Worm (Caenorhabditis elegans): ENCODE data around the gene col-3.
A peak's percentile ranks its signal among the peaks of the same experiment; 100 is the strongest.

The col-3 gene

ce11 chrIV:8822598-8822997 lies 2.0 kb upstream of the col-3 start:
- TF ChIP-seq nhr-25 (tag; optimal IDR thresholded peaks at IDR 0.05; ENCODE audit: borderline replicate concordance, insufficient read depth): no peak
- TF ChIP-seq lsy-2 (tag; optimal IDR thresholded peaks at IDR 0.05): no peak
- no peak for TF ChIP-seq vab-7 (GFP tag; IDR thresholded peaks at IDR 0.05)
- 0 out of 2 replicates have a peak, but pooled peaks have one; percentile 31 for TF ChIP-seq Y105C5A.15 (GFP tag; IDR thresholded peaks at IDR 0.05)
- no peak for TF ChIP-seq lin-29 (GFP tag; IDR thresholded peaks at IDR 0.05)
- TF ChIP-seq nhr-237 (tag; optimal IDR thresholded peaks at IDR 0.05): peak; percentile 40
- TF ChIP-seq jun-1 (tag; optimal IDR thresholded peaks at IDR 0.05): no peak
- no peak for TF ChIP-seq lin-13 (GFP tag; optimal IDR thresholded peaks at IDR 0.05)
- TF ChIP-seq mep-1 (tag; optimal IDR thresholded peaks at IDR 0.05): peak; percentile 7
- no peak for TF ChIP-seq F49E8.2 (tag; optimal IDR thresholded peaks at IDR 0.05; ENCODE audit: borderline replicate concordance)
- peak; percentile 43 for TF ChIP-seq ama-1 (optimal IDR thresholded peaks at IDR 0.05)
- no peak for TF ChIP-seq nhr-48 (tag; optimal IDR thresholded peaks at IDR 0.05)
- peak; percentile 12 for TF ChIP-seq nhr-28 (tag; optimal IDR thresholded peaks at IDR 0.05)
- peak; percentile 88 for TF ChIP-seq T26A8.4 (GFP tag; IDR thresholded peaks at IDR 0.05)
- no peak for TF ChIP-seq lin-39 (tag; optimal IDR thresholded peaks at IDR 0.05)
- TF ChIP-seq nhr-10 (tag; optimal IDR thresholded peaks at IDR 0.05): peak; percentile 53
- no peak for TF ChIP-seq spr-3 (GFP tag; optimal IDR thresholded peaks at IDR 0.05)

ce11 chrIV:8825997-8826605 lies 1.5 kb downstream of the col-3 start:
- no peak for TF ChIP-seq rbr-2 (tag; optimal IDR thresholded peaks at IDR 0.05)
- no peak for TF ChIP-seq set-16 (GFP tag; IDR thresholded peaks at IDR 0.05)
- no peak for TF ChIP-seq hlh-30 (tag; optimal IDR thresholded peaks at IDR 0.05; ENCODE audit: insufficient read depth)
- no peak for TF ChIP-seq F10B5.3 (tag; optimal IDR thresholded peaks at IDR 0.05)
- TF ChIP-seq T26A8.4 (GFP tag; IDR thresholded peaks at IDR 0.05): peak; percentile 86
- peak; percentile 14 for TF ChIP-seq jun-1 (tag; optimal IDR thresholded peaks at IDR 0.05)
- peak; percentile 27 for TF ChIP-seq nhr-25 (tag; optimal IDR thresholded peaks at IDR 0.05; ENCODE audit: borderline replicate concordance, insufficient read depth)
- no peak for TF ChIP-seq F26F4.8 (GFP tag; conservative IDR thresholded peaks at IDR 0.05)
- peak; percentile 46 for TF ChIP-seq mep-1 (tag; optimal IDR thresholded peaks at IDR 0.05)
- TF ChIP-seq mes-2 (tag; optimal IDR thresholded peaks at IDR 0.05; ENCODE audit: poor library complexity, severe bottlenecking): peak; percentile 50
- no peak for TF ChIP-seq tra-1 (GFP tag; IDR thresholded peaks at IDR 0.05)
- peak; percentile 52 for TF ChIP-seq ama-1 (optimal IDR thresholded peaks at IDR 0.05)
- TF ChIP-seq aha-1 (tag): peak; percentile 97
- TF ChIP-seq F44E2.7 (GFP tag; IDR thresholded peaks at IDR 0.05): no peak
- TF ChIP-seq egl-43 (GFP tag; IDR thresholded peaks at IDR 0.05): no peak
- TF ChIP-seq nhr-48 (tag; optimal IDR thresholded peaks at IDR 0.05): no peak
- peak; percentile 4 for TF ChIP-seq nhr-237 (tag; optimal IDR thresholded peaks at IDR 0.05)
- no peak for TF ChIP-seq ceh-20 (GFP tag; IDR thresholded peaks at IDR 0.05)
- TF ChIP-seq zfp-3 (GFP tag; conservative IDR thresholded peaks at IDR 0.05): no peak
- TF ChIP-seq nhr-102 (tag; optimal IDR thresholded peaks at IDR 0.05): no peak
- TF ChIP-seq lin-29 (GFP tag; IDR thresholded peaks at IDR 0.05): no peak
- TF ChIP-seq nhr-77 (tag; optimal IDR thresholded peaks at IDR 0.05): no peak
- TF ChIP-seq zag-1 (tag; optimal IDR thresholded peaks at IDR 0.05): no peak
- no peak for TF ChIP-seq ces-1 (GFP tag; optimal IDR thresholded peaks at IDR 0.05)
- TF ChIP-seq ztf-7 (tag; optimal IDR thresholded peaks at IDR 0.05): no peak

ce11 chrIV:8826606-8827000 lies 2.0 kb downstream of the col-3 start:
- TF ChIP-seq ces-1 (GFP tag; optimal IDR thresholded peaks at IDR 0.05): no peak
- no peak for TF ChIP-seq ama-1 (optimal IDR thresholded peaks at IDR 0.05)
- TF ChIP-seq T20F7.1 (GFP tag; optimal IDR thresholded peaks at IDR 0.05): no peak
- TF ChIP-seq mep-1 (tag; optimal IDR thresholded peaks at IDR 0.05): peak; percentile 16
- no peak for TF ChIP-seq lin-15B (tag; optimal IDR thresholded peaks at IDR 0.05)
- TF ChIP-seq dpl-1 (GFP tag; optimal IDR thresholded peaks at IDR 0.05): peak; percentile 44
- TF ChIP-seq zag-1 (tag; optimal IDR thresholded peaks at IDR 0.05): no peak
- no peak for TF ChIP-seq dmd-6 (GFP tag; IDR thresholded peaks at IDR 0.05)
- peak in 1 of 2 experiments; percentile 21 for TF ChIP-seq hif-1 (tag; optimal IDR thresholded peaks at IDR 0.05)
- TF ChIP-seq lin-38 (GFP tag; IDR thresholded peaks at IDR 0.05): peak; percentile 44; the same call in 1 of the 2 replicates
- TF ChIP-seq dve-1 (tag; optimal IDR thresholded peaks at IDR 0.05; ENCODE audit: insufficient read depth): peak; percentile 10
- no peak for TF ChIP-seq php-3 (GFP tag; IDR thresholded peaks at IDR 0.05)
- TF ChIP-seq lsy-2 (tag; optimal IDR thresholded peaks at IDR 0.05): peak in 1 of 2 experiments; percentile 50
- TF ChIP-seq aha-1 (tag): peak; percentile 90
- no peak for TF ChIP-seq hmg-1.1 (GFP tag; IDR thresholded peaks at IDR 0.05)
- no peak for TF ChIP-seq tag-97 (GFP tag; IDR thresholded peaks at IDR 0.05)
- TF ChIP-seq hlh-11 (tag; optimal IDR thresholded peaks at IDR 0.05): peak; percentile 22
- peak; percentile 31 for TF ChIP-seq ceh-28 (tag; optimal IDR thresholded peaks at IDR 0.05)
- TF ChIP-seq rbr-2 (tag; optimal IDR thresholded peaks at IDR 0.05): peak; percentile 31
- TF ChIP-seq ztf-11 (tag; optimal IDR thresholded peaks at IDR 0.05): no peak
